Worm (Caenorhabditis elegans) whole organism, young adult: ENCODE results near the gene nhr-170.

Source experiments
- B0035.1 ChIP-seq: sonication (generic microtip); optimal IDR thresholded peaks from 2 replicates; lab custom pipeline; 2016; ENCODE audit warnings: missing genetic modification characterization, mild to moderate bottlenecking, missing compliant biosample characterization, missing genotype, missing genetic modification reagents
- F37B4.10 ChIP-seq: fragments of 200-800 bp; sonication (Bioruptor generic); IDR thresholded peaks from 2 replicates; pipeline ENCODE4 v1.3.6; 2022; ENCODE audit warnings: missing genetic modification characterization, missing compliant biosample characterization
- F39B2.1 ChIP-seq: fragments of 200-800 bp; sonication (Bioruptor generic); IDR thresholded peaks from 2 replicates; pipeline ENCODE4 v1.3.6; 2022; ENCODE audit warnings: missing genetic modification reagents, missing genetic modification characterization, missing compliant biosample characterization
- K11D2.4 ChIP-seq: fragments of 200-800 bp; sonication (Bioruptor generic); IDR thresholded peaks from 2 replicates; pipeline ENCODE4 v1.3.6; 2022; ENCODE audit warnings: missing genetic modification reagents, missing genetic modification characterization, missing compliant biosample characterization
- T07F8.4 ChIP-seq: sonication (generic microtip); optimal IDR thresholded peaks from 2 replicates; lab custom pipeline; 2016; ENCODE audit warnings: mild to moderate bottlenecking, missing genetic modification characterization, moderate library complexity, missing compliant biosample characterization
- T26A5.8 ChIP-seq: sonication (generic microtip); optimal IDR thresholded peaks from 2 replicates; lab custom pipeline; 2016; ENCODE audit warnings: missing genetic modification characterization, missing compliant biosample characterization
- Y53G8AR.9 ChIP-seq: fragments of 200-800 bp; sonication (Bioruptor generic); conservative IDR thresholded peaks from 2 replicates; pipeline ENCODE4 v1.3.6; 2022; ENCODE audit warnings: missing genetic modification reagents, missing genetic modification characterization, missing compliant biosample characterization
- ama-1 ChIP-seq, 3 experiments: fragments of 150-350 bp in 1 of 3; sonication (generic microtip) in 2 of 3; optimal IDR thresholded peaks; 2 replicates each; lab custom pipeline; 2014 to 2018; ENCODE audit warnings: missing biosample characterization in 2 of 3, missing genetic modification characterization in 2 of 3, missing genetic modification reagents in 2 of 3
- atf-7 ChIP-seq: sonication (generic microtip); optimal IDR thresholded peaks from 2 replicates; lab custom pipeline; 2017; ENCODE audit warnings: mild to moderate bottlenecking, missing genetic modification characterization, missing compliant biosample characterization
- attf-3 ChIP-seq: fragments of 200-800 bp; sonication (Bioruptor generic); conservative IDR thresholded peaks from 2 replicates; pipeline ENCODE4 v1.3.6; 2022; ENCODE audit warnings: missing genetic modification reagents, missing genetic modification characterization, missing compliant biosample characterization
- attf-5 ChIP-seq: fragments of 200-800 bp; sonication (Bioruptor generic); optimal IDR thresholded peaks from 2 replicates; lab custom pipeline; 2018; ENCODE audit warnings: mild to moderate bottlenecking, missing genetic modification characterization, missing compliant biosample characterization
- bed-1 ChIP-seq: fragments of 200-800 bp; sonication (Bioruptor generic); IDR thresholded peaks from 2 replicates; pipeline ENCODE4 v1.3.6; 2022; ENCODE audit warnings: missing genetic modification reagents, missing genetic modification characterization, missing compliant biosample characterization
- bed-2 ChIP-seq: fragments of 200-800 bp; sonication (Bioruptor generic); IDR thresholded peaks from 2 replicates; pipeline ENCODE4 v1.3.6; 2022; ENCODE audit warnings: missing genetic modification reagents, missing genetic modification characterization, missing compliant biosample characterization
- ceh-100 ChIP-seq: fragments of 200-800 bp; sonication (Bioruptor generic); IDR thresholded peaks from 2 replicates; pipeline ENCODE4 v1.3.6; 2022; ENCODE audit warnings: missing genetic modification reagents, missing genetic modification characterization, missing compliant biosample characterization
- ceh-27 ChIP-seq: fragments of 200-800 bp; sonication (Bioruptor generic); optimal IDR thresholded peaks from 2 replicates; lab custom pipeline; 2018; ENCODE audit warnings: mild to moderate bottlenecking, missing genetic modification characterization, moderate library complexity, missing compliant biosample characterization
- chd-7 ChIP-seq: sonication (generic microtip); optimal IDR thresholded peaks from 2 replicates; lab custom pipeline; 2016; ENCODE audit warnings: mild to moderate bottlenecking, missing genetic modification characterization, moderate library complexity, missing compliant biosample characterization
- efl-1 ChIP-seq: fragments of 150-350 bp; optimal IDR thresholded peaks from 2 replicates; lab custom pipeline; 2014; ENCODE audit warnings: missing biosample characterization, missing genetic modification reagents, missing genetic modification characterization
- hlh-12 ChIP-seq: sonication (generic microtip); optimal IDR thresholded peaks from 2 replicates; lab custom pipeline; 2016; ENCODE audit warnings: missing genetic modification characterization, missing compliant biosample characterization
- hmg-20 ChIP-seq: fragments of 200-800 bp; sonication (Bioruptor generic); IDR thresholded peaks from 2 replicates; pipeline ENCODE4 v1.3.6; 2022; ENCODE audit warnings: missing genetic modification reagents, missing genetic modification characterization, missing compliant biosample characterization
- hsf-1 ChIP-seq: fragments of 200-800 bp; sonication (Bioruptor generic); IDR thresholded peaks from 2 replicates; pipeline ENCODE4 v1.3.6; 2022; ENCODE audit warnings: missing genetic modification reagents, missing genetic modification characterization, missing compliant biosample characterization
- let-526 ChIP-seq: fragments of 200-800 bp; sonication (Bioruptor generic); IDR thresholded peaks from 2 replicates; pipeline ENCODE4 v1.3.6; 2022; ENCODE audit warnings: missing genetic modification reagents, missing genetic modification characterization, missing compliant biosample characterization
- lin-26 ChIP-seq: fragments of 200-800 bp; sonication (Bioruptor generic); IDR thresholded peaks from 2 replicates; pipeline ENCODE4 v1.3.6; 2022; ENCODE audit warnings: missing genetic modification reagents, missing genetic modification characterization, missing compliant biosample characterization
- lir-1 ChIP-seq: fragments of 200-800 bp; sonication (Bioruptor generic); conservative IDR thresholded peaks from 2 replicates; pipeline ENCODE4 v1.3.6; 2022; ENCODE audit warnings: missing genetic modification reagents, missing genetic modification characterization, missing compliant biosample characterization
- lsl-1 ChIP-seq: fragments of 200-800 bp; sonication (Bioruptor generic); optimal IDR thresholded peaks from 2 replicates; lab custom pipeline; 2018; ENCODE audit warnings: mild to moderate bottlenecking, missing genetic modification characterization, moderate library complexity, missing compliant biosample characterization
- mcd-1 ChIP-seq: fragments of 200-800 bp; sonication (Bioruptor generic); IDR thresholded peaks from 2 replicates; pipeline ENCODE4 v1.3.6; 2022; ENCODE audit warnings: missing genetic modification reagents, missing genetic modification characterization, missing compliant biosample characterization
- nhr-179 ChIP-seq: sonication (generic microtip); optimal IDR thresholded peaks from 2 replicates; lab custom pipeline; 2016; ENCODE audit warnings: mild to moderate bottlenecking, missing genetic modification characterization, missing compliant biosample characterization
- nhr-27 ChIP-seq: fragments of 200-800 bp; sonication (Bioruptor generic); optimal IDR thresholded peaks from 2 replicates; lab custom pipeline; 2018; ENCODE audit warnings: mild to moderate bottlenecking, missing genetic modification characterization, moderate library complexity, missing compliant biosample characterization
- nhr-80 ChIP-seq: sonication (generic microtip); optimal IDR thresholded peaks from 2 replicates; lab custom pipeline; 2016; ENCODE audit warnings: missing genetic modification characterization, missing compliant biosample characterization
- repo-1 ChIP-seq: sonication (generic microtip); optimal IDR thresholded peaks from 2 replicates; lab custom pipeline; 2017; ENCODE audit warnings: mild to moderate bottlenecking, missing genetic modification characterization, missing compliant biosample characterization
- sptf-2 ChIP-seq: fragments of 200-800 bp; sonication (Bioruptor generic); optimal IDR thresholded peaks from 2 replicates; lab custom pipeline; 2018; ENCODE audit warnings: mild to moderate bottlenecking, missing genetic modification characterization, missing compliant biosample characterization
- tbp1 ChIP-seq: fragments of 200-800 bp; sonication (Bioruptor generic); optimal IDR thresholded peaks from 2 replicates; lab custom pipeline; 2018; ENCODE audit warnings: mild to moderate bottlenecking, missing genetic modification characterization, missing compliant biosample characterization
- tbx-9 ChIP-seq: sonication (generic microtip); optimal IDR thresholded peaks from 2 replicates; lab custom pipeline; 2016; ENCODE audit warnings: borderline replicate concordance, missing genetic modification characterization, inconsistent platforms, missing compliant biosample characterization
- tlf-1 ChIP-seq: fragments of 200-800 bp; sonication (Bioruptor generic); optimal IDR thresholded peaks from 2 replicates; lab custom pipeline; 2018; ENCODE audit warnings: mild to moderate bottlenecking, missing genetic modification characterization, missing compliant biosample characterization
- unc-62 ChIP-seq: fragments of 150-350 bp; optimal IDR thresholded peaks from 2 replicates; lab custom pipeline; 2014; ENCODE audit warnings: missing biosample characterization, missing genetic modification reagents, missing genetic modification characterization
- xnd-1 ChIP-seq: sonication (generic microtip); optimal IDR thresholded peaks from 2 replicates; lab custom pipeline; 2016; ENCODE audit warnings: missing genotype, missing genetic modification reagents, missing genetic modification characterization, missing compliant biosample characterization
- ztf-18 ChIP-seq: sonication (generic microtip); optimal IDR thresholded peaks from 2 replicates; lab custom pipeline; 2016; ENCODE audit warnings: missing genotype, mild to moderate bottlenecking, missing genetic modification characterization, missing compliant biosample characterization
- ztf-22 ChIP-seq: fragments of 200-800 bp; sonication (Bioruptor generic); optimal IDR thresholded peaks from 2 replicates; lab custom pipeline; 2018; ENCODE audit warnings: mild to moderate bottlenecking, missing genetic modification characterization, moderate library complexity, missing compliant biosample characterization
- ztf-25 ChIP-seq: fragments of 200-800 bp; sonication (Bioruptor generic); IDR thresholded peaks from 2 replicates; pipeline ENCODE4 v1.3.6; 2022; ENCODE audit warnings: missing genetic modification reagents, missing genetic modification characterization, missing compliant biosample characterization
- ztf-28 ChIP-seq: fragments of 200-800 bp; sonication (Bioruptor generic); IDR thresholded peaks from 2 replicates; pipeline ENCODE4 v1.3.6; 2022; ENCODE audit warnings: missing genetic modification reagents, missing genetic modification characterization, missing compliant biosample characterization

Gene nhr-170

ce11 chrV:18772761-18773160 is 27.9 kb downstream of the nhr-170 start, which contains the start of gene clec-257:
Gene clec-257, plus strand, starts transcription at chrV:18773061.
- no peak for TF ChIP-seq tbp1 (GFP tag; lab: Kevin White, UChicago)
- TF ChIP-seq let-526: no peak
- no peak for TF ChIP-seq ceh-27 (GFP tag; lab: Kevin White, UChicago)
- no peak for TF ChIP-seq sptf-2 (GFP tag; lab: Kevin White, UChicago)
- TF ChIP-seq attf-3 (GFP tag; lab: Robert Waterston, UW): no peak
- TF ChIP-seq repo-1 (tag; lab: Kevin White, UChicago): no peak
- no peak for TF ChIP-seq F37B4.10
- no peak for TF ChIP-seq nhr-179 (tag; lab: Kevin White, UChicago)
- TF ChIP-seq nhr-27 (tag; lab: Kevin White, UChicago): no peak
- no peak for TF ChIP-seq ztf-22

- TF ChIP-seq mcd-1 (GFP tag; lab: Robert Waterston, UW) (no peak), K11D2.4 (GFP tag; lab: Robert Waterston, UW) (no peak), chd-7 (no peak), efl-1 (GFP tag; lab: Kevin White, UChicago) (no peak), B0035.1 (tag; lab: Kevin White, UChicago) (no peak), atf-7 (tag; lab: Kevin White, UChicago) (no peak), bed-2 (GFP tag; lab: Robert Waterston, UW) (no peak), lin-26 (GFP tag; lab: Robert Waterston, UW) (no peak), tlf-1 (GFP tag; lab: Kevin White, UChicago) (no peak), nhr-80 (no peak), T07F8.4 (tag; lab: Kevin White, UChicago) (no peak)
- TF ChIP-seq, all 124 proteins: peak for 0
Observed at ce11 chrV:18771804-18772386, 28.7 kb downstream of the nhr-170 start.

- TF ChIP-seq lir-1: no peak
- no peak for TF ChIP-seq F39B2.1
- TF ChIP-seq attf-5 (GFP tag; lab: Kevin White, UChicago): no peak
- TF ChIP-seq hlh-12 (tag; lab: Kevin White, UChicago): no peak
- TF ChIP-seq xnd-1 (tag; lab: Kevin White, UChicago): no peak
- TF ChIP-seq unc-62 (GFP tag; lab: Kevin White, UChicago): no peak
Observed at ce11 chrV:18771390-18771789, 29.2 kb downstream of the nhr-170 start, which contains the start of gene clec-256. Gene clec-256, plus strand, starts transcription at chrV:18771690.

ce11 chrV:18770623-18771022 is 30.0 kb downstream of the nhr-170 start, which contains the start of gene clec-255:
Gene clec-255, minus strand, starts transcription at chrV:18770723.
- TF ChIP-seq hmg-20 (GFP tag; lab: Robert Waterston, UW) (no peak), unc-62 (GFP tag; lab: Kevin White, UChicago) (no peak), attf-3 (GFP tag; lab: Robert Waterston, UW) (no peak), ceh-100 (GFP tag; lab: Robert Waterston, UW) (no peak), ztf-18 (tag; lab: Kevin White, UChicago) (no peak), Y53G8AR.9 (no peak)

- TF ChIP-seq ztf-25 (GFP tag; lab: Robert Waterston, UW) (no peak), lsl-1 (GFP tag; lab: Kevin White, UChicago) (no peak), tbp1 (GFP tag; lab: Kevin White, UChicago) (no peak), ztf-28 (no peak), ama-1 (optimal IDR thresholded peaks at IDR 0.05; lab: Kevin White, UChicago) (no peak), ama-1 (GFP tag; optimal IDR thresholded peaks at IDR 0.05; lab: Kevin White, UChicago) (no peak), T26A5.8 (tag; lab: Kevin White, UChicago) (no peak), tbx-9 (tag; lab: Kevin White, UChicago) (no peak), bed-1 (GFP tag; lab: Robert Waterston, UW) (no peak), hsf-1 (no peak)
Observed at ce11 chrV:18769902-18770301, 30.7 kb downstream of the nhr-170 start.
